Fruit fly (Drosophila melanogaster): ENCODE measurements around the gene Ets65A.

Ets65A gene

DNA sequence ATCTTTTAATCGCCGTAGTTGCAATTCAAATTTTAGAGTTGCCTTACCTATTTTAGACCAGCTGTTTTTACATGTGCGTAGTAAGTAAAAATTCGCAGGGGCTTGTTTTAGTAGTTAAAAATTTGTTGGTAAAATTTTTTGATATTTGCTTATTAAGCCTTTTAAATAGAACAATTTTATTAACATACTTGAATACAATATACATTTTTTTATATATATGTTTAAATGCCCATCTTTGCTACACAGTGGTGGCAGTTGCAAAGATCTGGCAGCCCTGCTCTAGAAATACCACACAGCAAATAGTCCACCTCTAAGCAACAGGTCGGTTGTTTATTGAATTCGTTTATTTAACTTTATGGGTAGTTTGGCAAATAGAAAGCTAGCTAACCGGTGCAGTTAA is 2.7 kb upstream of the Ets65A start, which contains the start of the genes CG10467 and loj (continued):
- TF ChIP-seq Trl (optimal IDR thresholded peaks at IDR 0.05): no peak
- peak; percentile 76 for TF ChIP-seq Trl (GFP tag; optimal IDR thresholded peaks at IDR 0.05)
- TF ChIP-seq Spps (tag; optimal IDR thresholded peaks at IDR 0.05): peak; percentile 90
- peak; percentile 90 for TF ChIP-seq CG10462 (GFP tag; optimal IDR thresholded peaks at IDR 0.05)
- peak; percentile 65 for TF ChIP-seq Ets97D (GFP tag; optimal IDR thresholded peaks at IDR 0.05)
- peak; percentile 49 for TF ChIP-seq HmgD (GFP tag; optimal IDR thresholded peaks at IDR 0.05)
- peak; percentile 94 for TF ChIP-seq gt (GFP tag; IDR thresholded peaks at IDR 0.05)
- TF ChIP-seq CG2116 (GFP tag; optimal IDR thresholded peaks at IDR 0.05): peak; percentile 85
- peak; percentile 75 for TF ChIP-seq CG34376 (GFP tag; optimal IDR thresholded peaks at IDR 0.05)
- TF ChIP-seq ci (GFP tag; IDR thresholded peaks at IDR 0.05): peak; percentile 94
- peak; percentile 93 for TF ChIP-seq chm (GFP tag; IDR thresholded peaks at IDR 0.05)
- peak; percentile 91 for TF ChIP-seq CG11560 (tag; IDR thresholded peaks at IDR 0.05)
- TF ChIP-seq BtbVII (GFP tag; optimal IDR thresholded peaks at IDR 0.05): peak; percentile 80
- peak; percentile 98 for TF ChIP-seq Xbp1 (GFP tag; optimal IDR thresholded peaks at IDR 0.05)

- TF ChIP-seq prd (optimal IDR thresholded peaks at IDR 0.05) (no peak), prd (GFP tag; IDR thresholded peaks at IDR 0.05) (no peak), Tbp (GFP tag; optimal IDR thresholded peaks at IDR 0.05) (no peak), CTCF (GFP tag; optimal IDR thresholded peaks at IDR 0.05) (peak; percentile 90), Ets65A (GFP tag) (peak; percentile 35), pita (GFP tag; optimal IDR thresholded peaks at IDR 0.05) (peak; percentile 49), Ets97D (GFP tag; optimal IDR thresholded peaks at IDR 0.05) (peak; percentile 30), CG12769 (tag; optimal IDR thresholded peaks at IDR 0.05) (no peak), CG4282 (GFP tag; optimal IDR thresholded peaks at IDR 0.05) (no peak), Med (GFP tag) (peak; percentile 53), ci (GFP tag; IDR thresholded peaks at IDR 0.05) (0 out of 3 replicates have a peak, but pooled peaks have one; percentile 25), crol (GFP tag; IDR thresholded peaks at IDR 0.05) (0 out of 2 replicates have a peak, but pooled peaks have one; percentile 22), onecut (GFP tag; IDR thresholded peaks at IDR 0.05) (0 out of 2 replicates have a peak, but pooled peaks have one; percentile 6), CG6272 (GFP tag; IDR thresholded peaks at IDR 0.05) (0 out of 2 replicates have a peak, but pooled peaks have one; percentile 26), CG3163 (GFP tag; optimal IDR thresholded peaks at IDR 0.05) (no peak), CG17568 (GFP tag; optimal IDR thresholded peaks at IDR 0.05) (no peak), CG42726 (GFP tag; IDR thresholded peaks at IDR 0.05; ENCODE audit: partially characterized antibody) (0 out of 2 replicates have a peak, but pooled peaks have one; percentile 16), Oaz (GFP tag; IDR thresholded peaks at IDR 0.05) (0 out of 2 replicates have a peak, but pooled peaks have one; percentile 5), seq (GFP tag; IDR thresholded peaks at IDR 0.05) (0 out of 2 replicates have a peak, but pooled peaks have one; percentile 33), CG11456 (GFP tag; IDR thresholded peaks at IDR 0.05) (0 out of 3 replicates have a peak, but pooled peaks have one; percentile 41)
Measured at dm6 chr3L:6103658-6104057, 6.2 kb downstream of the Ets65A start.

DNA sequence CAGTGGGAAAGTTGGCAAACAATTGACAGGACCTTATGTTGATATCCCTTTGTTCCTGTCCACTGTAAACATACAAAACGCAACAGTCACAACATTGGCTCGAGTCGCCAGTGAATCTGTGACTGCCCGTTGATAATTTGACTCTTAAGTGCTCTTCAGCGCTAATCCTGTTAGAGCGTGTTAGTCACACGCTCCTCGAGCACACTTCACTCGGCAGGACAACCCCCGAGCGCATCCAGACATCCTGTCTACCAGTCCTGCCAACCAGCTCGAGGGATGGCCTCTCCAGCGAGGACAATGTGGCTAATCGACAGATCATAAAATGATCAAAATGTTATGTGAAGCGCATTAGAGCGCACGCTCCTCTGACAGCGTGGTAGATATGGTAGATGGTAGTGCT is 7.1 kb downstream of the Ets65A start:
- no peak for TF ChIP-seq CG9437 (GFP tag; optimal IDR thresholded peaks at IDR 0.05)
- TF ChIP-seq CG6765 (GFP tag; optimal IDR thresholded peaks at IDR 0.05): no peak
- peak in 1 of 2 experiments; percentile 73 for TF ChIP-seq tll (GFP tag; optimal IDR thresholded peaks at IDR 0.05)
- no peak for TF ChIP-seq gfzf (GFP tag; optimal IDR thresholded peaks at IDR 0.05)
- no peak for TF ChIP-seq CG4360 (GFP tag; IDR thresholded peaks at IDR 0.05)
- TF ChIP-seq pfk (GFP tag; optimal IDR thresholded peaks at IDR 0.05): no peak
- no peak for TF ChIP-seq zf30C (GFP tag; optimal IDR thresholded peaks at IDR 0.05)
- TF ChIP-seq CG7839 (tag; optimal IDR thresholded peaks at IDR 0.05): no peak
- TF ChIP-seq prd (optimal IDR thresholded peaks at IDR 0.05): no peak
- peak; percentile 42; the same call in 1 of the 3 replicates for TF ChIP-seq prd (GFP tag; IDR thresholded peaks at IDR 0.05)
- peak; percentile 49 for TF ChIP-seq D (optimal IDR thresholded peaks at IDR 0.05)
- TF ChIP-seq D (GFP tag; optimal IDR thresholded peaks at IDR 0.05): no peak
- TF ChIP-seq nerfin-1 (tag; optimal IDR thresholded peaks at IDR 0.05): peak; percentile 27
- no peak for TF ChIP-seq CG12236 (GFP tag; optimal IDR thresholded peaks at IDR 0.05)
- TF ChIP-seq slou (GFP tag; optimal IDR thresholded peaks at IDR 0.05): no peak
- TF ChIP-seq kni (GFP tag; optimal IDR thresholded peaks at IDR 0.05): peak; percentile 25
- no peak for TF ChIP-seq jing (GFP tag; optimal IDR thresholded peaks at IDR 0.05)
- TF ChIP-seq unc-4 (GFP tag; IDR thresholded peaks at IDR 0.05; ENCODE audit: partially characterized antibody): no peak
- peak; percentile 83 for TF ChIP-seq pros (GFP tag; optimal IDR thresholded peaks at IDR 0.05)
- TF ChIP-seq CG14441 (GFP tag; IDR thresholded peaks at IDR 0.05): no peak
- no peak for TF ChIP-seq Dref (GFP tag; IDR thresholded peaks at IDR 0.05)
